Fruit fly (Drosophila melanogaster): Measurements from ENCODE around the gene Ran.

The Ran gene

DNA sequence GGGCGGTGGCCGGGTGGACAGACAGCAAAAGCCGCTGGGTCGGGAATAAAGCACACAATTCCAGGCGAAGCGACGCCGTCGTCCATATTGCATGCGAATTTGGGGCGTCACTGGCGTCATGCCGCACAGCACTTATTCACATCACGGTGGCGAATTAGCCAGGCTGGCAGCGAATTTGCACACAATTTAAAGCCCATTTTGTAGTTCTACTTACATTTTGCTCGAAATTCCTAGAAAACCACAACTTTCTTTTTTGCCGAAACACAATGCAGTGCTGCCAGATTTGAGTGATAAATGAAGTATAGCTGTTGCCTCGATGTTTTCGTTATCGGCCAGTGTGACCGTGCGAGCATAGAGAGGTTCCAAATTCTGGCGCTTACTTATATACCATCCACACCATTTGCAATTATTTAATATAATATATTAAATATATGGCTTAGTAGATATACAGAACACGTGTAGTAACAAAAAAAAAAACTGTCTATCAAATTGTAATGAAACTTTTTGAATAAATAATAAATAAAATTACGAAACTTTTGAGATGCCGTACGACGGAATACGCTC, at the start of gene Ran:
TSS of gene Ran (minus strand) at position 445 of the 564 bp plus-strand sequence.
- TF ChIP-seq trh (GFP tag; optimal IDR thresholded peaks at IDR 0.05) (no peak), CG31388 (GFP tag; optimal IDR thresholded peaks at IDR 0.05) (no peak), salm (tag; optimal IDR thresholded peaks at IDR 0.05) (no peak), zen (tag; optimal IDR thresholded peaks at IDR 0.05) (no peak), CG6654 (GFP tag; optimal IDR thresholded peaks at IDR 0.05) (no peak), Sox100B (GFP tag; optimal IDR thresholded peaks at IDR 0.05) (no peak), NC2α (GFP tag; optimal IDR thresholded peaks at IDR 0.05) (no peak), hbn (GFP tag; IDR thresholded peaks at IDR 0.05; ENCODE audit: partially characterized antibody) (0 out of 2 replicates have a peak, but pooled peaks have one; percentile 23), dpn (GFP tag; optimal IDR thresholded peaks at IDR 0.05) (no peak), MESR4 (GFP tag; optimal IDR thresholded peaks at IDR 0.05) (peak; percentile 55), unc-4 (GFP tag; IDR thresholded peaks at IDR 0.05; ENCODE audit: partially characterized antibody) (peak; percentile 33; the same call in 1 of the 2 replicates), Trl (optimal IDR thresholded peaks at IDR 0.05) (no peak), Trl (GFP tag; optimal IDR thresholded peaks at IDR 0.05) (no peak), sr (GFP tag; IDR thresholded peaks at IDR 0.05) (no peak), zf30C (GFP tag; optimal IDR thresholded peaks at IDR 0.05) (no peak), CG4617 (GFP tag; optimal IDR thresholded peaks at IDR 0.05; ENCODE audit: borderline replicate concordance) (peak; percentile 15), CG7963 (GFP tag; IDR thresholded peaks at IDR 0.05; ENCODE audit: partially characterized antibody) (0 out of 3 replicates have a peak, but pooled peaks have one; percentile 42), TFAM (GFP tag; optimal IDR thresholded peaks at IDR 0.05) (no peak), chm (GFP tag; IDR thresholded peaks at IDR 0.05) (no peak), CG9932 (GFP tag; IDR thresholded peaks at IDR 0.05) (peak; percentile 66), CG42726 (GFP tag; IDR thresholded peaks at IDR 0.05; ENCODE audit: partially characterized antibody) (peak; percentile 53; the same call in 1 of the 2 replicates), Rfx (GFP tag; IDR thresholded peaks at IDR 0.05) (peak; percentile 57), Hr3 (GFP tag; optimal IDR thresholded peaks at IDR 0.05) (no peak), CG13287 (GFP tag; IDR thresholded peaks at IDR 0.05; ENCODE audit: partially characterized antibody) (peak; percentile 19; the same call in 1 of the 2 replicates), Neu2 (GFP tag; optimal IDR thresholded peaks at IDR 0.05; ENCODE audit: borderline replicate concordance) (no peak), CG1603 (tag; optimal IDR thresholded peaks at IDR 0.05) (peak; percentile 89), YL-1 (GFP tag; optimal IDR thresholded peaks at IDR 0.05) (peak; percentile 59), CG2199 (GFP tag; IDR thresholded peaks at IDR 0.05) (no peak), lab (GFP tag; optimal IDR thresholded peaks at IDR 0.05) (peak; percentile 15), Xrp1 (GFP tag; IDR thresholded peaks at IDR 0.05) (no peak), cato (GFP tag; optimal IDR thresholded peaks at IDR 0.05; ENCODE audit: borderline replicate concordance) (no peak), fd102C (GFP tag; optimal IDR thresholded peaks at IDR 0.05) (no peak), amos (GFP tag; IDR thresholded peaks at IDR 0.05; ENCODE audit: partially characterized antibody) (peak; percentile 52), pfk (GFP tag; optimal IDR thresholded peaks at IDR 0.05) (peak; percentile 55), CG14441 (GFP tag; IDR thresholded peaks at IDR 0.05) (no peak), ase (GFP tag; IDR thresholded peaks at IDR 0.05) (0 out of 3 replicates have a peak, but pooled peaks have one; percentile 8), chif (GFP tag; optimal IDR thresholded peaks at IDR 0.05) (no peak), Hsf (GFP tag; optimal IDR thresholded peaks at IDR 0.05) (no peak), CG10267 (tag; optimal IDR thresholded peaks at IDR 0.05) (peak; percentile 15), aop (GFP tag; IDR thresholded peaks at IDR 0.05) (no peak), CG8924 (tag; optimal IDR thresholded peaks at IDR 0.05) (no peak), maf-S (GFP tag; optimal IDR thresholded peaks at IDR 0.05) (no peak), ato (GFP tag; IDR thresholded peaks at IDR 0.05; ENCODE audit: partially characterized antibody) (peak; percentile 12; the same call in 1 of the 2 replicates), Bgb (GFP tag; IDR thresholded peaks at IDR 0.05; ENCODE audit: partially characterized antibody) (peak; percentile 37; the same call in 1 of the 2 replicates), ewg (GFP tag; optimal IDR thresholded peaks at IDR 0.05) (no peak), ATbp (GFP tag; optimal IDR thresholded peaks at IDR 0.05) (no peak), grau (tag; optimal IDR thresholded peaks at IDR 0.05) (peak; percentile 15), CG9876 (GFP tag; optimal IDR thresholded peaks at IDR 0.05) (no peak), vnd (GFP tag; IDR thresholded peaks at IDR 0.05; ENCODE audit: partially characterized antibody) (no peak)

All from whole organism, embryonic.